Fruit fly (Drosophila melanogaster): ENCODE measurements around the gene Rab11.
A peak's percentile ranks its signal among the peaks of the same experiment; 100 is the strongest.

- TF ChIP-seq h (GFP tag; optimal IDR thresholded peaks at IDR 0.05) (no peak), Sp1 (GFP tag; optimal IDR thresholded peaks at IDR 0.05) (no peak), Abd-B (GFP tag; optimal IDR thresholded peaks at IDR 0.05) (no peak), psq (GFP tag; optimal IDR thresholded peaks at IDR 0.05) (no peak), jim (GFP tag; optimal IDR thresholded peaks at IDR 0.05) (no peak), rgr (GFP tag; optimal IDR thresholded peaks at IDR 0.05) (no peak), lola (GFP tag; optimal IDR thresholded peaks at IDR 0.05) (no peak), Hr78 (GFP tag; optimal IDR thresholded peaks at IDR 0.05) (no peak), OdsH (GFP tag; optimal IDR thresholded peaks at IDR 0.05) (no peak), Hnf4 (GFP tag; optimal IDR thresholded peaks at IDR 0.05) (peak; percentile 11), Myc (optimal IDR thresholded peaks at IDR 0.05) (peak; percentile 37), Dif (GFP tag; optimal IDR thresholded peaks at IDR 0.05; ENCODE audit: partially characterized antibody) (peak; percentile 91)
Observed at dm6 chr3R:21064000-21064924, 46.9 kb upstream of the Rab11 start, which contains the start of gene Cortactin.
